Fruit fly (Drosophila melanogaster): ENCODE measurements around the gene CecC.

DNA sequence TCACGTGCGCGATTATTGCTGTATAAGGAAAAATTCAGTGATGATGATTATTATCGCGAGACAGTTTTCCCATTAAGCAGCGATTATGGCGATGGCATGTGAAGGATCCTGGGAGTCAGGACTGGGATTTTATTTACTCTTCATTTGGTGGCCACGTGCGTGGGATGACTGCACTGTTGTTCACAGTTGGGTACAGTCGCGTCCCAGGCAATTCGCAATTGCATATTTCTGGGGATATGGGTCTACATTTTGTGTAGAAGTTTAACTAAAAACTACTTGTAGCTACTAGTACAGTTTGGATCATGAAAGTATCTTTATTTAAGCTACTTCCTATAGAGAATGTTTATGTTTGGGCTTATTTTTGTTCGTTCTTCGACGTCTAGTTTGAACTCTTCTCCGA lies 20.7 kb downstream of the CecC start:
- TF ChIP-seq CG6272 (GFP tag; IDR thresholded peaks at IDR 0.05) (no peak), Dbx (GFP tag; IDR thresholded peaks at IDR 0.05) (no peak), CG4617 (GFP tag; optimal IDR thresholded peaks at IDR 0.05; ENCODE audit: borderline replicate concordance) (no peak), Dfd (GFP tag; optimal IDR thresholded peaks at IDR 0.05) (no peak), wdn (GFP tag; IDR thresholded peaks at IDR 0.05) (no peak), CG7357 (GFP tag; IDR thresholded peaks at IDR 0.05) (no peak), CG1024 (GFP tag; IDR thresholded peaks at IDR 0.05) (no peak), hkb (optimal IDR thresholded peaks at IDR 0.05) (no peak), hkb (GFP tag; IDR thresholded peaks at IDR 0.05) (no peak), slbo (GFP tag; IDR thresholded peaks at IDR 0.05) (no peak)

Data from whole organism, embryonic.